Fruit fly (Drosophila melanogaster) Kc167 (cell line): ENCODE measurements around the gene CG8952.

Experiments
- Sin3A ChIP-seq: fragments of >200 bp; optimal IDR thresholded peaks from 2 replicates; lab custom pipeline; 2018; ENCODE audit warnings: missing external identifiers
- h ChIP-seq: fragments of >200 bp; optimal IDR thresholded peaks from 3 replicates; lab custom pipeline; 2018; ENCODE audit warnings: missing external identifiers

DNA sequence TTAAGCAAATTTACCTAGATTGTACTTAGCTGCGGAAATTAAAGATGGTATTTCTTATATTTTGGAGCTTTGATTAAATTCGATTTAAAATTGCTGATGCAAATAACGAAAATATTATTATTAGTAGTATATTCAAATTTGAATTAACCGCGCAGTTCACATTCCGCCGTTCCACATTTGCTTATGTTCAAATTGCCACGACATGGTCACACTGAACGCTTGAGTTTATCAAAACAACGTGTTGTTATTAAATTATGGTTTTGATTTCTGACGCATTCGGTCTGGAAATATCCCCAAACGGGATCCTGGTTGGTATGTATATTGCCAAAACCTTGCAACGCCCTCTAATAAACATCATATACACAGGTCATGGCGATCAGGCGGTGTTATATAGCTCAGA lies 3.2 kb upstream of the CG8952 start, which contains the start of gene CG33172:
- TF ChIP-seq Sin3A (lab: Kevin White, UChicago) (no peak), h (no peak)
